Worm (Caenorhabditis elegans) whole organism, early embryonic: Measurements from ENCODE around the gene rps-1.

Experiments used
- ama-1 ChIP-seq: fragments of 150-350 bp; optimal IDR thresholded peaks from 2 replicates; lab custom pipeline; 2014
- ceh-13 ChIP-seq: fragments of 200-800 bp; sonication (Bioruptor generic); optimal IDR thresholded peaks from 2 replicates; lab custom pipeline; 2018; ENCODE audit warnings: mild to moderate bottlenecking, missing genetic modification characterization, missing compliant biosample characterization
- ets-7 ChIP-seq: sonication (generic microtip); optimal IDR thresholded peaks from 2 replicates; lab custom pipeline; 2016; ENCODE audit warnings: missing genotype, missing genetic modification characterization, missing compliant biosample characterization
- flt-1 ChIP-seq: fragments of 200-800 bp; sonication (Bioruptor generic); IDR thresholded peaks from 2 replicates; pipeline ENCODE4 v1.3.6; 2022; ENCODE audit warnings: missing genetic modification characterization, missing compliant biosample characterization
- hmbx-1 ChIP-seq: sonication (generic microtip); optimal IDR thresholded peaks from 2 replicates; lab custom pipeline; 2016; ENCODE audit warnings: mild to moderate bottlenecking, missing genetic modification characterization, missing compliant biosample characterization
- pes-1 ChIP-seq: fragments of 200-800 bp; sonication (Bioruptor generic); IDR thresholded peaks from 2 replicates; pipeline ENCODE4 v1.3.6; 2022; ENCODE audit warnings: missing genetic modification reagents, missing genetic modification characterization, missing compliant biosample characterization
- scrt-1 ChIP-seq: fragments of 200-800 bp; sonication (Bioruptor generic); IDR thresholded peaks from 2 replicates; pipeline ENCODE4 v1.3.6; 2022; ENCODE audit warnings: missing genetic modification characterization, missing compliant biosample characterization
- tbx-37 ChIP-seq: fragments of 200-800 bp; sonication (Bioruptor generic); conservative IDR thresholded peaks from 2 replicates; pipeline ENCODE4 v1.3.6; 2022; ENCODE audit warnings: missing genetic modification reagents, missing genetic modification characterization, missing compliant biosample characterization
- tra-4 ChIP-seq: sonication (generic microtip); optimal IDR thresholded peaks from 2 replicates; lab custom pipeline; 2017; ENCODE audit warnings: missing genetic modification characterization, missing compliant biosample characterization

- no peak for TF ChIP-seq ama-1 (lab: Kevin White, UChicago)
- TF ChIP-seq flt-1 (GFP tag; lab: Robert Waterston, UW) = no peak
- TF ChIP-seq ets-7 (tag; lab: Kevin White, UChicago) = no peak
- TF ChIP-seq hmbx-1 = no peak
- TF ChIP-seq tra-4 (tag; lab: Kevin White, UChicago) = no peak
- no peak for TF ChIP-seq ceh-13 (GFP tag; lab: Kevin White, UChicago)
- no peak for TF ChIP-seq tbx-37 (GFP tag; lab: Robert Waterston, UW)
- no peak for TF ChIP-seq scrt-1
- no peak for TF ChIP-seq pes-1
Observed at ce11 chrIII:4474908-4475307, 810 bp upstream of the rps-1 start, which contains the start of gene ifet-1.
